Worm (Caenorhabditis elegans) whole organism, L1 larva: Measurements from ENCODE around the gene arrd-14.

Experiments used
- C34B4.2 ChIP-seq: sonication (generic microtip); optimal IDR thresholded peaks from 2 replicates; lab custom pipeline; 2017; ENCODE audit warnings: mild to moderate bottlenecking, missing genetic modification characterization, missing compliant biosample characterization
- Y116A8C.19 ChIP-seq: sonication (generic microtip); optimal IDR thresholded peaks from 2 replicates; lab custom pipeline; 2016; ENCODE audit warnings: missing compliant biosample characterization, missing genetic modification characterization, borderline replicate concordance
- aha-1 ChIP-seq: fragments of 150-350 bp; optimal IDR thresholded peaks from 2 replicates; lab custom pipeline; 2014; ENCODE audit warnings: missing biosample characterization, missing genetic modification characterization
- aly-2 ChIP-seq: fragments of 150-350 bp; optimal IDR thresholded peaks from 2 replicates; lab custom pipeline; 2014; ENCODE audit warnings: missing biosample characterization, missing genetic modification characterization
- ama-1 ChIP-seq: fragments of 150-350 bp; optimal IDR thresholded peaks from 2 replicates; lab custom pipeline; 2014
- blmp-1 ChIP-seq: fragments of 150-350 bp; optimal IDR thresholded peaks from 2 replicates; lab custom pipeline; 2014; ENCODE audit warnings: missing biosample characterization, missing genetic modification characterization
- ceh-8 ChIP-seq: fragments of 200-800 bp; sonication (Bioruptor generic); optimal IDR thresholded peaks from 2 replicates; lab custom pipeline; 2018; ENCODE audit warnings: mild to moderate bottlenecking, missing genetic modification characterization, moderate library complexity, missing compliant biosample characterization
- ceh-82 ChIP-seq, 3 experiments: fragments of 150-350 bp in 1 of 3; sonication (generic microtip) in 2 of 3; optimal IDR thresholded peaks; 2 replicates each; lab custom pipeline; 2014 to 2017; ENCODE audit warnings: missing biosample characterization in 3 of 3, missing genetic modification characterization in 3 of 3
- ces-1 ChIP-seq: fragments of 150-350 bp; optimal IDR thresholded peaks from 2 replicates; lab custom pipeline; 2014; ENCODE audit warnings: missing biosample characterization, missing genetic modification reagents, missing genetic modification characterization
- dpl-1 ChIP-seq, 3 experiments: fragments of 150-350 bp in 2 of 3; sonication (generic microtip) in 1 of 3; optimal IDR thresholded peaks; 2 replicates each; lab custom pipeline; 2014 to 2017; ENCODE audit warnings: missing biosample characterization in 3 of 3, missing genetic modification characterization in 3 of 3, missing genetic modification reagents in 3 of 3
- efl-1 ChIP-seq, 4 experiments: fragments of 150-350 bp; optimal IDR thresholded peaks in 3 of 4; peaks in 1 of 4; 1 replicate in 1 of 4; 2 replicates in 3 of 4; lab custom pipeline; 2014; ENCODE audit warnings: missing biosample characterization in 2 of 4, missing genetic modification characterization in 2 of 4, missing genetic modification reagents in 2 of 4
- fkh-4 ChIP-seq: sonication (generic microtip); optimal IDR thresholded peaks from 2 replicates; lab custom pipeline; 2016; ENCODE audit warnings: missing compliant biosample characterization, missing genetic modification characterization, borderline replicate concordance
- fkh-8 ChIP-seq: sonication (generic microtip); optimal IDR thresholded peaks from 2 replicates; lab custom pipeline; 2016; ENCODE audit warnings: mild to moderate bottlenecking, missing genetic modification characterization, missing compliant biosample characterization
- grh-1 ChIP-seq: fragments of 200-800 bp; sonication (Bioruptor generic); IDR thresholded peaks from 2 replicates; pipeline ENCODE4 v1.3.6; 2022; ENCODE audit warnings: missing genetic modification reagents, missing genetic modification characterization, missing compliant biosample characterization
- hlh-4 ChIP-seq: sonication (generic microtip); optimal IDR thresholded peaks from 2 replicates; lab custom pipeline; 2016; ENCODE audit warnings: mild to moderate bottlenecking, missing genetic modification characterization, missing compliant biosample characterization
- hpl-2 ChIP-seq: fragments of 150-350 bp; optimal IDR thresholded peaks from 2 replicates; lab custom pipeline; 2014; ENCODE audit warnings: missing biosample characterization, missing genetic modification reagents, missing genetic modification characterization
- irx-1 ChIP-seq: sonication (generic microtip); optimal IDR thresholded peaks from 2 replicates; lab custom pipeline; 2016; ENCODE audit warnings: missing genetic modification characterization, missing compliant biosample characterization
- isw-1 ChIP-seq: fragments of 200-800 bp; sonication (Bioruptor generic); IDR thresholded peaks from 2 replicates; pipeline ENCODE4 v1.3.6; 2022; ENCODE audit warnings: missing genetic modification characterization, missing compliant biosample characterization
- lin-14 ChIP-seq: fragments of 200-800 bp; sonication (Bioruptor generic); optimal IDR thresholded peaks from 2 replicates; lab custom pipeline; 2018; ENCODE audit warnings: mild to moderate bottlenecking, missing genetic modification characterization, moderate library complexity, missing compliant biosample characterization
- lin-15B ChIP-seq: fragments of 150-350 bp; sonication (generic microtip); optimal IDR thresholded peaks from 3 replicates; lab custom pipeline; 2014; ENCODE audit warnings: missing biosample characterization, missing genetic modification characterization
- lin-39 ChIP-seq: fragments of 150-350 bp; optimal IDR thresholded peaks from 2 replicates; lab custom pipeline; 2014; ENCODE audit warnings: missing biosample characterization, missing genetic modification reagents, missing genetic modification characterization
- lir-3 ChIP-seq: sonication (generic microtip); optimal IDR thresholded peaks from 2 replicates; lab custom pipeline; 2016; ENCODE audit warnings: mild to moderate bottlenecking, missing genetic modification characterization, moderate library complexity, missing compliant biosample characterization; ENCODE audit not compliant: poor library complexity
- lsy-2 ChIP-seq, 2 experiments: fragments of 150-350 bp; optimal IDR thresholded peaks; 2 replicates each; lab custom pipeline; 2014; ENCODE audit warnings: missing biosample characterization in 2 of 2, missing genetic modification characterization in 2 of 2
- mef-2 ChIP-seq: fragments of 150-350 bp; optimal IDR thresholded peaks from 2 replicates; lab custom pipeline; 2014; ENCODE audit warnings: missing biosample characterization, missing genetic modification characterization
- nhr-11 ChIP-seq: fragments of 150-350 bp; optimal IDR thresholded peaks from 2 replicates; lab custom pipeline; 2014; ENCODE audit warnings: missing biosample characterization, missing genetic modification characterization
- nhr-12 ChIP-seq: sonication (generic microtip); optimal IDR thresholded peaks from 2 replicates; lab custom pipeline; 2017; ENCODE audit warnings: missing biosample characterization, missing genetic modification characterization
- nhr-19 ChIP-seq: fragments of 200-800 bp; sonication (Bioruptor generic); conservative IDR thresholded peaks from 2 replicates; pipeline ENCODE4 v1.3.6; 2022; ENCODE audit warnings: missing genetic modification characterization, missing compliant biosample characterization
- nhr-28 ChIP-seq: fragments of 150-350 bp; optimal IDR thresholded peaks from 2 replicates; lab custom pipeline; 2014; ENCODE audit warnings: missing biosample characterization, missing genetic modification characterization
- nhr-71 ChIP-seq: sonication (generic microtip); optimal IDR thresholded peaks from 2 replicates; lab custom pipeline; 2016; ENCODE audit warnings: mild to moderate bottlenecking, missing genetic modification characterization, moderate library complexity, missing compliant biosample characterization
- nhr-85 ChIP-seq: sonication (generic microtip); peaks from one replicate; lab custom pipeline; 2016; ENCODE audit warnings: missing genetic modification characterization, inconsistent platforms, missing compliant biosample characterization
- pag-3 ChIP-seq: sonication (generic microtip); optimal IDR thresholded peaks from 2 replicates; lab custom pipeline; 2017; ENCODE audit warnings: missing genetic modification characterization, mild to moderate bottlenecking, missing compliant biosample characterization, antibody characterized with exemption, borderline replicate concordance; ENCODE audit not compliant: insufficient read depth
- pqm-1 ChIP-seq: sonication (generic microtip); optimal IDR thresholded peaks from 3 replicates; lab custom pipeline; 2017; ENCODE audit warnings: missing biosample characterization, missing genetic modification characterization
- rnt-1 ChIP-seq: sonication (generic microtip); optimal IDR thresholded peaks from 2 replicates; lab custom pipeline; 2016; ENCODE audit warnings: mild to moderate bottlenecking, missing genetic modification characterization, moderate library complexity, missing compliant biosample characterization
- skn-1 ChIP-seq: fragments of 150-350 bp; optimal IDR thresholded peaks from 2 replicates; lab custom pipeline; 2014; ENCODE audit warnings: missing biosample characterization, missing genetic modification characterization
- sox-4 ChIP-seq: sonication (generic microtip); optimal IDR thresholded peaks from 2 replicates; lab custom pipeline; 2016; ENCODE audit warnings: missing genetic modification characterization, missing compliant biosample characterization
- sup-37 ChIP-seq: fragments of 200-800 bp; sonication (Bioruptor generic); optimal IDR thresholded peaks from 2 replicates; lab custom pipeline; 2018; ENCODE audit warnings: mild to moderate bottlenecking, missing genetic modification characterization, missing compliant biosample characterization
- unc-30 ChIP-seq: sonication (generic microtip); optimal IDR thresholded peaks from 2 replicates; lab custom pipeline; 2017; ENCODE audit warnings: missing biosample characterization, missing genetic modification characterization
- unc-62 ChIP-seq: fragments of 150-350 bp; optimal IDR thresholded peaks from 2 replicates; lab custom pipeline; 2014; ENCODE audit warnings: missing biosample characterization, missing genetic modification reagents, missing genetic modification characterization
- unc-86 ChIP-seq: sonication (generic microtip); optimal IDR thresholded peaks from 2 replicates; lab custom pipeline; 2016; ENCODE audit warnings: missing genetic modification characterization, missing compliant biosample characterization
- vab-15 ChIP-seq: sonication (generic microtip); optimal IDR thresholded peaks from 2 replicates; lab custom pipeline; 2017; ENCODE audit warnings: missing genotype, mild to moderate bottlenecking, missing genetic modification characterization, missing compliant biosample characterization
- zag-1 ChIP-seq: fragments of 150-350 bp; optimal IDR thresholded peaks from 2 replicates; lab custom pipeline; 2014; ENCODE audit warnings: missing biosample characterization, missing genetic modification characterization
- ztf-11 ChIP-seq, 2 experiments: sonication (generic microtip); optimal IDR thresholded peaks; 2 replicates each; lab custom pipeline; 2016 to 2017; ENCODE audit warnings: missing genetic modification characterization in 2 of 2, missing biosample characterization in 1 of 2, missing compliant biosample characterization in 1 of 2
- ztf-4 ChIP-seq: fragments of 150-350 bp; optimal IDR thresholded peaks from 2 replicates; lab custom pipeline; 2014; ENCODE audit warnings: missing biosample characterization, missing genetic modification characterization

arrd-14 gene

ce11 chrII:13756232-13756631, 4.1 kb downstream of the arrd-14 start:
- TF ChIP-seq ceh-82 (tag; optimal IDR thresholded peaks at IDR 0.05; lab: Kevin White, UChicago) (no peak), nhr-85 (tag; lab: Kevin White, UChicago) (peak; percentile 59), fkh-4 (no peak), unc-30 (no peak), C34B4.2 (tag; lab: Kevin White, UChicago) (no peak), ztf-11 (tag; optimal IDR thresholded peaks at IDR 0.05; lab: Kevin White, UChicago) (no peak), mef-2 (tag; lab: Kevin White, UChicago) (no peak), grh-1 (GFP tag; lab: Robert Waterston, UW) (no peak), lin-14 (GFP tag; lab: Kevin White, UChicago) (peak; percentile 75), ztf-4 (tag; lab: Kevin White, UChicago) (no peak), aha-1 (tag; lab: Kevin White, UChicago) (no peak), hpl-2 (GFP tag; lab: Kevin White, UChicago) (no peak), nhr-12 (tag; lab: Kevin White, UChicago) (no peak), fkh-8 (no peak), sox-4 (tag; lab: Kevin White, UChicago) (no peak), nhr-11 (tag; lab: Kevin White, UChicago) (no peak), lin-39 (no peak), zag-1 (tag; lab: Kevin White, UChicago) (no peak), ceh-8 (GFP tag; lab: Kevin White, UChicago) (no peak), nhr-71 (tag; lab: Kevin White, UChicago) (peak; percentile 60), sup-37 (GFP tag; lab: Kevin White, UChicago) (no peak), pqm-1 (tag; lab: Kevin White, UChicago) (no peak), vab-15 (tag; lab: Kevin White, UChicago) (no peak), skn-1 (peak; percentile 6), ama-1 (lab: Kevin White, UChicago) (no peak), pag-3 (tag; lab: Kevin White, UChicago) (no peak), blmp-1 (peak; percentile 74), lsy-2 (tag; optimal IDR thresholded peaks at IDR 0.05; lab: Kevin White, UChicago) (peak in 1 of 2 experiments; percentile 26), nhr-19 (no peak), ces-1 (no peak), irx-1 (tag; lab: Kevin White, UChicago) (no peak), dpl-1 (GFP tag; optimal IDR thresholded peaks at IDR 0.05; lab: Kevin White, UChicago) (no peak), efl-1 (optimal IDR thresholded peaks at IDR 0.05; lab: Kevin White, UChicago) (no peak), efl-1 (GFP tag; optimal IDR thresholded peaks at IDR 0.05 in 1 of 2; lab: Kevin White, UChicago) (peak in 1 of 2 experiments; percentile 82), lin-15B (no peak), nhr-28 (tag; lab: Kevin White, UChicago) (no peak), aly-2 (no peak), isw-1 (GFP tag; lab: Robert Waterston, UW) (no peak), unc-62 (no peak), unc-86 (tag; lab: Kevin White, UChicago) (no peak), rnt-1 (tag; lab: Kevin White, UChicago) (no peak), lir-3 (tag; lab: Kevin White, UChicago) (no peak)

ce11 chrII:13758108-13758507, 6.0 kb downstream of the arrd-14 start, which contains the start of gene arrd-13:
Gene arrd-13, plus strand, starts transcription at chrII:13758408.
- TF ChIP-seq rnt-1 (tag; lab: Kevin White, UChicago) (no peak), nhr-19 (no peak), Y116A8C.19 (tag; lab: Kevin White, UChicago) (no peak), nhr-11 (tag; lab: Kevin White, UChicago) (no peak), fkh-8 (no peak), dpl-1 (GFP tag; optimal IDR thresholded peaks at IDR 0.05; lab: Kevin White, UChicago) (no peak), fkh-4 (no peak), lin-14 (GFP tag; lab: Kevin White, UChicago) (no peak), hpl-2 (GFP tag; lab: Kevin White, UChicago) (no peak), hlh-4 (tag; lab: Kevin White, UChicago) (no peak)
- TF ChIP-seq, all 84 proteins: peak for 0
